Worm (Caenorhabditis elegans) whole organism, mixed stage, embryonic: Measurements from ENCODE around the gene K07E3.4.

ENCODE experiments used
- M03D4.4 ChIP-seq: sonication (generic microtip); optimal IDR thresholded peaks from 2 replicates; lab custom pipeline; 2017; ENCODE audit warnings: mild to moderate bottlenecking, missing genetic modification characterization, missing compliant biosample characterization
- bed-3 ChIP-seq: fragments of 200-800 bp; sonication (Bioruptor generic); optimal IDR thresholded peaks from 3 replicates; lab custom pipeline; 2018; ENCODE audit warnings: mild to moderate bottlenecking, missing genetic modification characterization, moderate library complexity, missing compliant biosample characterization
- blmp-1 ChIP-seq: fragments of 150-350 bp; optimal IDR thresholded peaks from 2 replicates; lab custom pipeline; 2014; ENCODE audit warnings: missing biosample characterization, missing genetic modification characterization
- ceh-39 ChIP-seq: fragments of 150-350 bp; optimal IDR thresholded peaks from 2 replicates; lab custom pipeline; 2014; ENCODE audit warnings: missing biosample characterization, missing genetic modification characterization
- ceh-43 ChIP-seq: fragments of 200-800 bp; sonication (Bioruptor generic); optimal IDR thresholded peaks from 2 replicates; lab custom pipeline; 2018; ENCODE audit warnings: mild to moderate bottlenecking, missing genetic modification characterization, moderate library complexity, missing compliant biosample characterization
- ceh-83 ChIP-seq: fragments of 200-800 bp; sonication (Bioruptor generic); optimal IDR thresholded peaks from 2 replicates; lab custom pipeline; 2018; ENCODE audit warnings: mild to moderate bottlenecking, missing genetic modification characterization, missing compliant biosample characterization
- ces-1 ChIP-seq: fragments of 150-350 bp; optimal IDR thresholded peaks from 2 replicates; lab custom pipeline; 2014; ENCODE audit warnings: missing biosample characterization, missing genetic modification reagents, missing genetic modification characterization
- cnd-1 ChIP-seq: fragments of 200-800 bp; sonication (Bioruptor generic); optimal IDR thresholded peaks from 2 replicates; lab custom pipeline; 2018; ENCODE audit warnings: mild to moderate bottlenecking, missing genetic modification characterization, missing compliant biosample characterization
- drap-1 ChIP-seq: fragments of 200-800 bp; sonication (Bioruptor generic); optimal IDR thresholded peaks from 3 replicates; lab custom pipeline; 2018; ENCODE audit warnings: mild to moderate bottlenecking, missing genetic modification characterization, missing compliant biosample characterization
- elt-1 ChIP-seq: sonication (generic microtip); optimal IDR thresholded peaks from 2 replicates; lab custom pipeline; 2017; ENCODE audit warnings: missing genetic modification characterization, mild to moderate bottlenecking, missing compliant biosample characterization, antibody characterized with exemption, moderate library complexity, borderline replicate concordance; ENCODE audit not compliant: insufficient read depth
- elt-3 ChIP-seq: fragments of 150-350 bp; optimal IDR thresholded peaks from 2 replicates; lab custom pipeline; 2014; ENCODE audit warnings: missing biosample characterization, missing genetic modification characterization
- flh-1 ChIP-seq: fragments of 200-800 bp; sonication (Bioruptor generic); optimal IDR thresholded peaks from 2 replicates; lab custom pipeline; 2018; ENCODE audit warnings: mild to moderate bottlenecking, missing genetic modification characterization, moderate library complexity, missing compliant biosample characterization
- ham-2 ChIP-seq: fragments of 200-800 bp; sonication (Bioruptor generic); optimal IDR thresholded peaks from 2 replicates; lab custom pipeline; 2018; ENCODE audit warnings: mild to moderate bottlenecking, missing genetic modification characterization, missing compliant biosample characterization
- hlh-1 ChIP-seq: fragments of 150-350 bp; optimal IDR thresholded peaks from 2 replicates; lab custom pipeline; 2014; ENCODE audit warnings: missing biosample characterization, missing genetic modification reagents, missing genetic modification characterization
- lin-13 ChIP-seq: fragments of 150-350 bp; optimal IDR thresholded peaks from 2 replicates; lab custom pipeline; 2014; ENCODE audit warnings: missing biosample characterization, missing genetic modification characterization
- mab-5 ChIP-seq: fragments of 150-350 bp; optimal IDR thresholded peaks from 2 replicates; lab custom pipeline; 2014; ENCODE audit warnings: missing biosample characterization, missing genetic modification characterization
- mep-1 ChIP-seq: fragments of 150-350 bp; optimal IDR thresholded peaks from 2 replicates; lab custom pipeline; 2017; ENCODE audit warnings: missing biosample characterization, missing genetic modification reagents, missing genetic modification characterization, inconsistent platforms
- mls-2 ChIP-seq: sonication (generic microtip); optimal IDR thresholded peaks from 2 replicates; lab custom pipeline; 2016; ENCODE audit warnings: mild to moderate bottlenecking, missing genetic modification characterization, moderate library complexity, missing compliant biosample characterization
- nhr-12 ChIP-seq: fragments of 150-350 bp; optimal IDR thresholded peaks from 2 replicates; lab custom pipeline; 2014; ENCODE audit warnings: missing biosample characterization, missing genetic modification characterization
- nhr-2 ChIP-seq: fragments of 150-350 bp; optimal IDR thresholded peaks from 2 replicates; lab custom pipeline; 2014; ENCODE audit warnings: missing biosample characterization, missing genetic modification characterization
- nhr-237 ChIP-seq: fragments of 150-350 bp; optimal IDR thresholded peaks from 2 replicates; lab custom pipeline; 2014; ENCODE audit warnings: missing biosample characterization, missing genetic modification characterization
- nhr-28 ChIP-seq: fragments of 150-350 bp; optimal IDR thresholded peaks from 2 replicates; lab custom pipeline; 2014; ENCODE audit warnings: missing biosample characterization, missing genetic modification characterization
- nhr-76 ChIP-seq: sonication (generic microtip); optimal IDR thresholded peaks from 2 replicates; lab custom pipeline; 2017; ENCODE audit warnings: missing biosample characterization, missing genetic modification characterization
- pha-4 ChIP-seq: fragments of 150-350 bp; optimal IDR thresholded peaks from 2 replicates; lab custom pipeline; 2018; ENCODE audit warnings: missing biosample characterization, missing genetic modification reagents, missing genetic modification characterization
- sem-2 ChIP-seq: fragments of 200-800 bp; sonication (Bioruptor generic); optimal IDR thresholded peaks from 2 replicates; lab custom pipeline; 2018; ENCODE audit warnings: mild to moderate bottlenecking, missing genetic modification characterization, missing compliant biosample characterization
- snpc-4 ChIP-seq: fragments of 150-350 bp; optimal IDR thresholded peaks from 2 replicates; lab custom pipeline; 2014; ENCODE audit warnings: missing biosample characterization, missing genetic modification characterization
- sptf-1 ChIP-seq: sonication (generic microtip); optimal IDR thresholded peaks from 2 replicates; lab custom pipeline; 2017; ENCODE audit warnings: mild to moderate bottlenecking, missing genetic modification characterization, moderate library complexity, missing compliant biosample characterization
- tbx-8 ChIP-seq: fragments of 200-800 bp; sonication (Bioruptor generic); optimal IDR thresholded peaks from 2 replicates; lab custom pipeline; 2018; ENCODE audit warnings: mild to moderate bottlenecking, missing genetic modification characterization, moderate library complexity, missing compliant biosample characterization
- unc-120 ChIP-seq: sonication (generic microtip); optimal IDR thresholded peaks from 2 replicates; lab custom pipeline; 2017; ENCODE audit warnings: missing genetic modification characterization, missing compliant biosample characterization; ENCODE audit not compliant: poor library complexity, severe bottlenecking
- unc-39 ChIP-seq: fragments of 150-350 bp; optimal IDR thresholded peaks from 2 replicates; lab custom pipeline; 2014; ENCODE audit warnings: missing biosample characterization, missing genetic modification characterization
- zip-8 ChIP-seq: fragments of 150-350 bp; optimal IDR thresholded peaks from 2 replicates; lab custom pipeline; 2014; ENCODE audit warnings: missing biosample characterization, missing genetic modification characterization
- ztf-11 ChIP-seq: fragments of 150-350 bp; optimal IDR thresholded peaks from 2 replicates; lab custom pipeline; 2014; ENCODE audit warnings: missing biosample characterization, missing genetic modification characterization

Gene K07E3.4

DNA sequence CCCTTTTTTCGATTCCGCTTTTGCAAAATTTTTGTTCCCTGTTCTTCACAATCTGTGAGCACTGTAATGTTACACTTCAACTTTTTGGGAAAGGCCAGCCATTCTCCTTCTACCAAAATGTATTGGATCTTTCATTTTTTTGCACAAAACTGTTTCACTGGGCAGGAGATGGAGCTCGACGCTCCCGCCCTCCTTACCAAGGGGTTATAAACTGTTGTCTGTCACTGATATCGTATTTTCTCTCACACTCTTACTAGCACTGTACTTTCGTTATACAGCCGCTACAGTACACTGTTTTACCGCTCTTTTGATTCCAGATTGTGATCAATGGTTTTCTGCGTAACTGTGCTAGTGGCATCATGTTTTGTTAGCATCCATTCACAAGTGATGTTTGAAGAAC, 6.1 kb downstream of the K07E3.4 start, which contains the start of gene C46F2.1:
Gene C46F2.1 (plus strand): TSS at position 301 of the 400 bp plus-strand sequence.
- TF ChIP-seq sptf-1 (tag; lab: Kevin White, UChicago): no peak
- TF ChIP-seq unc-120 (tag; lab: Kevin White, UChicago): no peak
- no peak for TF ChIP-seq nhr-237 (tag; lab: Kevin White, UChicago)
- no peak for TF ChIP-seq pha-4 (tag; lab: Kevin White, UChicago)
- TF ChIP-seq ceh-83: no peak
- no peak for TF ChIP-seq mab-5 (tag; lab: Kevin White, UChicago)
- TF ChIP-seq mep-1 (tag; lab: Kevin White, UChicago): no peak
- TF ChIP-seq lin-13 (tag; lab: Kevin White, UChicago): no peak
- no peak for TF ChIP-seq snpc-4
- TF ChIP-seq blmp-1 (tag; lab: Kevin White, UChicago): no peak
- no peak for TF ChIP-seq ham-2 (GFP tag; lab: Kevin White, UChicago)
- TF ChIP-seq drap-1 (GFP tag; lab: Kevin White, UChicago): no peak
- TF ChIP-seq bed-3 (GFP tag; lab: Kevin White, UChicago): no peak

DNA sequence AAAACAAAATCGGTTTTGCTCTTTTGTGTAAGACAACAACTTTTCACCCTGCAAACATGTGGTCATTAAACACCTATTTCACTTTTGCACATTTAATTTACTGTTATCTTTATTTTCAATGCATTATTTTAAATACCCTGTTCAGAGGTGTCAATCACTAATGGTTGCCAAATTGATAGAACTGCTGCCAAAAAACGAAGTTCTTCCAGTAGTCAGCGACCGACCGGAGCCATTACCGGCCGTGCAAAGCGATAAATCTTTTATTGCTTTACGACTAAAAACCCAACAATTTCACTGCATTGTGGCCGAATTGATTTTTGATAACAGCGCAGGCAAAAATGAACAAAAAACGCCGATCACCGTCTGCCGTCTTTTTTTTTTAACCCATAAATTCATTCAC, 9.3 kb downstream of the K07E3.4 start:
- TF ChIP-seq lin-13 (tag; lab: Kevin White, UChicago) (no peak), elt-1 (tag; lab: Kevin White, UChicago) (no peak), cnd-1 (tag; lab: Kevin White, UChicago) (no peak), blmp-1 (tag; lab: Kevin White, UChicago) (no peak), ceh-39 (tag; lab: Kevin White, UChicago) (no peak), hlh-1 (no peak), nhr-28 (tag; lab: Kevin White, UChicago) (no peak), ceh-43 (GFP tag; lab: Kevin White, UChicago) (no peak), elt-3 (tag; lab: Kevin White, UChicago) (no peak), bed-3 (GFP tag; lab: Kevin White, UChicago) (no peak), tbx-8 (GFP tag; lab: Kevin White, UChicago) (no peak), mls-2 (no peak), M03D4.4 (tag; lab: Kevin White, UChicago) (no peak), ceh-83 (no peak), zip-8 (tag; lab: Kevin White, UChicago) (no peak)

- no peak for TF ChIP-seq nhr-76
- no peak for TF ChIP-seq sptf-1 (tag; lab: Kevin White, UChicago)
- TF ChIP-seq M03D4.4 (tag; lab: Kevin White, UChicago): no peak
- TF ChIP-seq hlh-1: no peak
- no peak for TF ChIP-seq ces-1 (GFP tag; lab: Kevin White, UChicago)
- no peak for TF ChIP-seq ham-2 (GFP tag; lab: Kevin White, UChicago)
- no peak for TF ChIP-seq nhr-28 (tag; lab: Kevin White, UChicago)
- no peak for TF ChIP-seq nhr-237 (tag; lab: Kevin White, UChicago)
- TF ChIP-seq, all 35 proteins: peak for 0
Measured at ce11 chrX:8069293-8069692, 14.5 kb downstream of the K07E3.4 start, which contains the start of gene C18A11.1. TSS of gene C18A11.1 (plus strand) at chrX:8069328.

- TF ChIP-seq M03D4.4 (tag; lab: Kevin White, UChicago) (no peak), zip-8 (tag; lab: Kevin White, UChicago) (no peak), flh-1 (GFP tag; lab: Kevin White, UChicago) (no peak), sptf-1 (tag; lab: Kevin White, UChicago) (no peak), mep-1 (tag; lab: Kevin White, UChicago) (no peak), nhr-237 (tag; lab: Kevin White, UChicago) (no peak), ces-1 (GFP tag; lab: Kevin White, UChicago) (no peak), unc-39 (tag; lab: Kevin White, UChicago) (no peak), drap-1 (GFP tag; lab: Kevin White, UChicago) (no peak), bed-3 (GFP tag; lab: Kevin White, UChicago) (no peak)
Measured at ce11 chrX:8067268-8067667, 16.6 kb downstream of the K07E3.4 start, which contains the start of gene C18A11.2. TSS of gene C18A11.2 (plus strand) at chrX:8067568.

ce11 chrX:8060823-8061222, 23.0 kb downstream of the K07E3.4 start, which contains the start of gene C18A11.3:
TSS of gene C18A11.3 (plus strand) at chrX:8061123.
- TF ChIP-seq cnd-1 (tag; lab: Kevin White, UChicago): no peak
- no peak for TF ChIP-seq mls-2
- TF ChIP-seq mep-1 (tag; lab: Kevin White, UChicago): no peak
- no peak for TF ChIP-seq elt-3 (tag; lab: Kevin White, UChicago)
- TF ChIP-seq ztf-11 (tag; lab: Kevin White, UChicago): no peak
- no peak for TF ChIP-seq nhr-76
- no peak for TF ChIP-seq nhr-12 (tag; lab: Kevin White, UChicago)
- TF ChIP-seq unc-39 (tag; lab: Kevin White, UChicago): no peak
- TF ChIP-seq ceh-83: no peak
- TF ChIP-seq drap-1 (GFP tag; lab: Kevin White, UChicago): no peak
- no peak for TF ChIP-seq M03D4.4 (tag; lab: Kevin White, UChicago)
- TF ChIP-seq sem-2 (GFP tag; lab: Kevin White, UChicago): no peak
- TF ChIP-seq nhr-28 (tag; lab: Kevin White, UChicago): no peak
- TF ChIP-seq blmp-1 (tag; lab: Kevin White, UChicago): no peak
- no peak for TF ChIP-seq flh-1 (GFP tag; lab: Kevin White, UChicago)
- no peak for TF ChIP-seq nhr-2 (tag; lab: Kevin White, UChicago)
- TF ChIP-seq nhr-237 (tag; lab: Kevin White, UChicago): no peak
- no peak for TF ChIP-seq ceh-43 (GFP tag; lab: Kevin White, UChicago)
- no peak for TF ChIP-seq hlh-1
- TF ChIP-seq, all 35 proteins: peak for 0
